Fruit fly (Drosophila melanogaster): ENCODE data around the gene msb1l.

Gene msb1l

DNA sequence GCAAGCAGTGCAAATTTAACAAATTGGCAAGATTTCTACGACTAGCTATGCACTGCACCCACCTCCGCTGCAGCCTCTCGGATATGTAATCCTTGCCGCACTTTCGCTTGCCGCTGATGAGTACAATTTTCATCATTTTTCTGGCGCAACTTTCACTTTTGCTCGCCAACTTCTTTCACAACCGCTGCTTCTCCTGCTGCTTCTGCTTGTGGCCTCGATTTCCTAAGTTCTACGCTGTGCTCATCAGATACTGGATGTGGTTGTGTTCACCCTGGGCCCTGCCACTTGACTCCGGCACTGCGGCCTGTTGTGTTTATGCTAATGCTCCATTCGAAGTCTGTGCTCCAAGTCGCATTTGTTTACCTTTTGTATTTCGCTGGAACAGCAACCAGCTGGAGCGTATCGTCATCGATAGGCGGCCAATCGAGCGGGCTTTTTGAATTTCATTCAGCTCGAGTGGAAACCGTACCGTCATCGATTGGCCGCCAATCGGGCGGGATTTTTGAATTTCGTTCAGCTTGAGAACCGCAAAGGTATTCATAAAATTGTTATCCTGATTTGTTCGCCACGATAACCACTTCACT is 2.6 kb downstream of the msb1l start, which contains the start of gene Pmvk:
Pmvk (minus strand) TSS at position 357 of the 584 bp plus-strand sequence.
- TF ChIP-seq Clk (GFP tag; optimal IDR thresholded peaks at IDR 0.05) = no peak
- peak; percentile 48 for TF ChIP-seq tj (GFP tag; optimal IDR thresholded peaks at IDR 0.05)
- TF ChIP-seq bab1 (GFP tag; optimal IDR thresholded peaks at IDR 0.05) = peak; percentile 28

DNA sequence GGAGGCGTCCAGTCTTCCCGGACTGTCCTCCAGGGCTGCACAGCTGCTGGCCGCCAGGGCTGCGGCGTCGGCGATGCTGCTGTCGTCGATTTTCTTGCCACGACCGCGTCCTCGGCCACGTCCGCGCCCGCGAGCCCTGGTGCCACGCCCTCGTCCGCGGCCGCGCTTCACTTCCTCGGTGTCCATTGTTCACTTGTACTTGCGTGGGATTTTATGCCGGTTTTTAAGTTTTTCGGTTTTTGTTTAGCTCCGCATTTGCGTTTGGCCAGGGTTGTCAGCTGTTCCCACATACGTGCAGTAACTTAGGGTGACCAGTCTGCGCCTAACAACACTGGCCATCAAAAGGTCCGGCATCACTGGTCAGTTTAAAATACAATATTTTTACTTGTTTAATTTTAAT is 4.7 kb downstream of the msb1l start, which contains the start of gene Hakai:
Hakai (minus strand) TSS at position 290 of the 400 bp plus-strand sequence.
- TF ChIP-seq CG5204 (GFP tag; optimal IDR thresholded peaks at IDR 0.05) = no peak
- TF ChIP-seq CG33017 (tag; optimal IDR thresholded peaks at IDR 0.05) = no peak
- peak; percentile 74 for TF ChIP-seq toe (GFP tag; optimal IDR thresholded peaks at IDR 0.05)
- peak; percentile 46 for TF ChIP-seq CG7101 (tag; optimal IDR thresholded peaks at IDR 0.05)
- no peak for TF ChIP-seq ovo (GFP tag; optimal IDR thresholded peaks at IDR 0.05)
- peak; percentile 70 for TF ChIP-seq tj (GFP tag; optimal IDR thresholded peaks at IDR 0.05)
- peak; percentile 65 for TF ChIP-seq CG12768 (GFP tag; optimal IDR thresholded peaks at IDR 0.05)
- peak; percentile 48 for TF ChIP-seq pad (GFP tag; optimal IDR thresholded peaks at IDR 0.05)
- TF ChIP-seq cnc (optimal IDR thresholded peaks at IDR 0.05) = no peak
- TF ChIP-seq Crg-1 (GFP tag; optimal IDR thresholded peaks at IDR 0.05) = peak; percentile 37
- TF ChIP-seq Hr96 (GFP tag; optimal IDR thresholded peaks at IDR 0.05) = peak; percentile 78
- peak; percentile 48 for TF ChIP-seq CG11617 (GFP tag; optimal IDR thresholded peaks at IDR 0.05)
- peak; percentile 60 for TF ChIP-seq bab1 (GFP tag; optimal IDR thresholded peaks at IDR 0.05)
- peak; percentile 27 for TF ChIP-seq Clk (GFP tag; optimal IDR thresholded peaks at IDR 0.05)
- no peak for TF ChIP-seq kay (GFP tag; ENCODE audit: borderline replicate concordance)
- peak; percentile 67 for TF ChIP-seq CG7045 (GFP tag; optimal IDR thresholded peaks at IDR 0.05)
- TF ChIP-seq cic (GFP tag; optimal IDR thresholded peaks at IDR 0.05) = peak; percentile 6
- TF ChIP-seq CG1620 (GFP tag; optimal IDR thresholded peaks at IDR 0.05) = peak; percentile 63
- TF ChIP-seq Mnt (GFP tag; optimal IDR thresholded peaks at IDR 0.05) = peak; percentile 38
- peak; percentile 95 for TF ChIP-seq CG14711 (tag; optimal IDR thresholded peaks at IDR 0.05)

DNA sequence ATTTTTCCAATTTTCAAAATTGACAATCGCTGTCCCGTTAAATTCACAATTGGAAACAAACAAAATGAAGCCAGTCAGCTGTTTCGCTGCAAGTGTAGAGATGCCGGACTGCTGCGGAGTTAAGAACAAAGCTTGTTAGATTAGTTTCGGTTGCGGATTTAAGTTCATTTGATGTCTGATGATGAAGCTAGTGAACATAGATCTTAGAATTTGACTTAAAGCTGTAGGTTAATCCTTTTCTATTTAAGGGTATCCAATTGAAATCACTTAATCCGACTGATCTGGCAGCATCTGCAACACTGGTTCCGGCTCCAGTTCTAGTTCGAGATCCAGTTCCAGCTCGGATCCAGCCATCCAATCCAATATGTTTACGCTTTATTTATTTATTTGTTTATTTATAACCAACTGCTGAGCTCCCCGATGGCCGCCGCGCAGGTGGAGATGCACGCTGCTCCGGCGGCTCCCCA is 6.5 kb downstream of the msb1l start, which contains the start of the genes PCNA2 and CG10366:
PCNA2 (minus strand) TSS at position 65 of the 467 bp plus-strand sequence.
CG10366 (plus strand) TSS at position 310 of the 467 bp plus-strand sequence.
- TF ChIP-seq Hr96 (GFP tag; optimal IDR thresholded peaks at IDR 0.05) = peak; percentile 75
- TF ChIP-seq CG11617 (GFP tag; optimal IDR thresholded peaks at IDR 0.05) = peak; percentile 72
- peak; percentile 71 for TF ChIP-seq tj (GFP tag; optimal IDR thresholded peaks at IDR 0.05)
- TF ChIP-seq Clk (GFP tag; optimal IDR thresholded peaks at IDR 0.05) = no peak
- peak; percentile 61 for TF ChIP-seq ovo (GFP tag; optimal IDR thresholded peaks at IDR 0.05)
- peak; percentile 49 for TF ChIP-seq CG12768 (GFP tag; optimal IDR thresholded peaks at IDR 0.05)
- peak; percentile 79 for TF ChIP-seq toe (GFP tag; optimal IDR thresholded peaks at IDR 0.05)
- TF ChIP-seq bab1 (GFP tag; optimal IDR thresholded peaks at IDR 0.05) = peak; percentile 78
- no peak for TF ChIP-seq CG5204 (GFP tag; optimal IDR thresholded peaks at IDR 0.05)
- TF ChIP-seq CG33017 (tag; optimal IDR thresholded peaks at IDR 0.05) = peak; percentile 58
- TF ChIP-seq cnc (optimal IDR thresholded peaks at IDR 0.05) = no peak
- no peak for TF ChIP-seq kay (GFP tag; ENCODE audit: borderline replicate concordance)
- TF ChIP-seq cic (GFP tag; optimal IDR thresholded peaks at IDR 0.05) = peak; percentile 9
- TF ChIP-seq CG1620 (GFP tag; optimal IDR thresholded peaks at IDR 0.05) = peak; percentile 79
- TF ChIP-seq Mnt (GFP tag; optimal IDR thresholded peaks at IDR 0.05) = peak; percentile 55
- peak; percentile 36 for TF ChIP-seq Crg-1 (GFP tag; optimal IDR thresholded peaks at IDR 0.05)
- TF ChIP-seq CG7045 (GFP tag; optimal IDR thresholded peaks at IDR 0.05) = peak; percentile 28
- peak; percentile 40 for TF ChIP-seq pad (GFP tag; optimal IDR thresholded peaks at IDR 0.05)
- peak; percentile 70 for TF ChIP-seq CG7101 (tag; optimal IDR thresholded peaks at IDR 0.05)
- peak; percentile 72 for TF ChIP-seq CG14711 (tag; optimal IDR thresholded peaks at IDR 0.05)

DNA sequence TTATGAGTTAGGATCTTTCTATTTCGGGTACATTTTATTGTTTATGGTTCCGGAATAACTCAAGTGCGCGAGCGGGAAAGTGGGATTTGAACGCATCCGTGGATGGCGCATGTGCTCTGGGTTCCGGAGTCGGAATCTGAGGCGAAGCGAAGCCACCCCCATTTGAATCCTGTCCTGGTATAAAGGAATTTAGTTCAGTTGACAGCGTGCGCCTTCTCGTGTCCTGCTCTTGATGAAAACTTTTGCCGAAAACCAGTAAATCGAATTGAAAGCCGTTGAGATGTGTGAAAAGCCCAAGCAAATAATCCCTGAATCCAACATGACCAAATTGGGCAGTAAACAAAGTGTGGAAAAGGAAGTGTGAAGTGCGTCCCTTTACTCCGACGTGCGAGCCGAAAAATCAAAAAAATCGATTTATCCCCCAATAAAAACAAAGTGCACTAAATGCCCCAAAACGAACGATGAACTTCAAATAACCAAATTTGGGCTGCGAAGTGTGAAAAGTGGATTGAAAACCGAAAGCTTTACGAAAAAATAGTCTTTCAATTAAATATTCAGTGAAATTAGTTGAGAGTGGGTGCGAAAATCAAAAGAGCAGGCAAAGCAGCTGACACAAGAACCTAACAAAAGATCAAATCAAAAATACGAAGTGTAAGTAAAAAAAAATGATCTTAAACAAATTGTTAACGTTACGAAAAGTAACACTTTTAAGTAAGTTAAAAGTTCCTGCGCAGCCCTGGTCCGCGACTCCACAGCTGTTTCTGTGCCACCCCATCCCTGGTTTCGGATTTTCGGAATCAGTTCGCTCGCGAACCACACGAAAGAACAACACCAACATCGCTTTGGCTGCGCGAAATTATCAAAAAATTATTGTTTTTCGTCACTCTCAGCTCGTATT is 9.2 kb downstream of the msb1l start, which contains the start of gene Lar:
Lar (plus strand) TSS at position 188 of the 898 bp plus-strand sequence.
- TF ChIP-seq CG33017 (tag; optimal IDR thresholded peaks at IDR 0.05) (peak; percentile 32), Clk (GFP tag; optimal IDR thresholded peaks at IDR 0.05) (peak; percentile 23), Crg-1 (GFP tag; optimal IDR thresholded peaks at IDR 0.05) (peak; percentile 60), CG14711 (tag; optimal IDR thresholded peaks at IDR 0.05) (peak; percentile 19), CG1620 (GFP tag; optimal IDR thresholded peaks at IDR 0.05) (no peak), ovo (GFP tag; optimal IDR thresholded peaks at IDR 0.05) (no peak), cnc (optimal IDR thresholded peaks at IDR 0.05) (no peak), kay (GFP tag; ENCODE audit: borderline replicate concordance) (no peak), pad (GFP tag; optimal IDR thresholded peaks at IDR 0.05) (peak; percentile 1), bab1 (GFP tag; optimal IDR thresholded peaks at IDR 0.05) (peak; percentile 27), toe (GFP tag; optimal IDR thresholded peaks at IDR 0.05) (peak; percentile 56), CG7045 (GFP tag; optimal IDR thresholded peaks at IDR 0.05) (peak; percentile 34), Mnt (GFP tag; optimal IDR thresholded peaks at IDR 0.05) (peak; percentile 38), CG7101 (tag; optimal IDR thresholded peaks at IDR 0.05) (peak; percentile 63), Hr96 (GFP tag; optimal IDR thresholded peaks at IDR 0.05) (peak; percentile 47), cic (GFP tag; optimal IDR thresholded peaks at IDR 0.05) (peak; percentile 72), tj (GFP tag; optimal IDR thresholded peaks at IDR 0.05) (peak; percentile 43), CG11617 (GFP tag; optimal IDR thresholded peaks at IDR 0.05) (peak; percentile 61), CG5204 (GFP tag; optimal IDR thresholded peaks at IDR 0.05) (no peak), CG12768 (GFP tag; optimal IDR thresholded peaks at IDR 0.05) (peak; percentile 46)

DNA sequence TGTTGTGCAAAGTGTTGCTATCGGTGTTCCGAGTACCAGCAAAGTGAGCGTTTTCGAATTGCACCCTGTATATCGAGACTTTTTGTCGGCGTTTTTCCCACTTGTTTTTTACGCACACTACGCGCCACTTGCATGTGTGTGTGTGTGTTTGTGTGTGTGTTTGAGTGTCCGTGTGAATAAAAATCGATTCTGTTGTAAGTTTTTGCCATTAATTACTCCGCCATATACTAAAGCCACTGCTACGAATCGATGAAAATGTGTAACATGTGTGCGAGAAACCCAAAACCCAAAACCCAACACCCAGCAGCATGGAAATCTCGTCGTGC is 9.8 kb downstream of the msb1l start:
- TF ChIP-seq Clk (GFP tag; optimal IDR thresholded peaks at IDR 0.05) (no peak), tj (GFP tag; optimal IDR thresholded peaks at IDR 0.05) (peak; percentile 14), cic (GFP tag; optimal IDR thresholded peaks at IDR 0.05) (peak; percentile 38), CG33017 (tag; optimal IDR thresholded peaks at IDR 0.05) (no peak), ovo (GFP tag; optimal IDR thresholded peaks at IDR 0.05) (no peak), CG11617 (GFP tag; optimal IDR thresholded peaks at IDR 0.05) (no peak)

All from whole organism, adult.